Worm (Caenorhabditis elegans): Measurements from ENCODE around the gene sqv-8.

- no peak for TF ChIP-seq hif-1 (tag; optimal IDR thresholded peaks at IDR 0.05)
- TF ChIP-seq nhr-6 (tag; optimal IDR thresholded peaks at IDR 0.05), result no peak
- no peak for TF ChIP-seq jun-1 (tag; optimal IDR thresholded peaks at IDR 0.05)
These were observed 12.1 kb downstream of the sqv-8 start, which contains the start of gene ZK1320.2 for ce11 chrII:9658915-9659314.
